Fruit fly (Drosophila melanogaster) whole organism, prepupa: ENCODE results near the gene Brd.
A peak's percentile ranks its signal among the peaks of the same experiment; 100 is the strongest.

Experiments
- CG1621 ChIP-seq: fragments of 200-800 bp; sonication (Bioruptor generic); optimal IDR thresholded peaks from 3 replicates; lab custom pipeline; 2018; ENCODE audit warnings: missing biosample characterization, mild to moderate bottlenecking, missing genetic modification characterization
- CG6276 ChIP-seq: fragments of 200-800 bp; sonication (Bioruptor generic); optimal IDR thresholded peaks from 2 replicates; lab custom pipeline; 2017; ENCODE audit warnings: missing biosample characterization, mild to moderate bottlenecking, missing genetic modification characterization
- fd85E ChIP-seq: fragments of 200-800 bp; sonication (Bioruptor generic); optimal IDR thresholded peaks from 3 replicates; lab custom pipeline; 2016; ENCODE audit warnings: missing biosample characterization, missing genetic modification characterization

- TF ChIP-seq fd85E (GFP tag; lab: Kevin White, UChicago) = no peak
- peak; percentile 82 for TF ChIP-seq CG6276
- peak; percentile 65 for TF ChIP-seq CG1621 (tag; lab: Kevin White, UChicago)
Measured at dm6 chr3L:15006825-15007224, 34.4 kb downstream of the Brd start.
